Worm (Caenorhabditis elegans): ENCODE data around the gene irld-6.

DNA sequence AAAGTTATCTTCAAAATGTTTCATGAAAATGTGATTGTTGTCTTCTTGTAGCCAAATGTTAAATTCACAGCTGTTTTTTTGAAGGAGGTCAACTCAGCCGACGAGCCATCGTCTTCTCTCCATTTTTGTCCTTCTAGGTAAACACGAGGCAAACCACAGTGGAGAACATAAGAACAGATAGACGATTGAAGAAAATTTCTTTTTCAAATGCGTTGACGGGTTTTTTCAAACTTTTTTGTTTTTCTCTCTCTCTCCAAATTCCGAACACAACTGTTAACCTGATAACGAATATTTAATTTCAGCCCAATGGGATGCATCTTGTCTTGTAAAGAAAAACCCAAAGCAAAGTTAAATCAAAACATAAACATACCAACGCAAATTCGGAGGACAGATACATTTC lies 38.9 kb upstream of the irld-6 start, which contains the start of gene D1054.19:
- TF ChIP-seq ztf-4 (tag; optimal IDR thresholded peaks at IDR 0.05) (no peak), fos-1 (tag; optimal IDR thresholded peaks at IDR 0.05) (no peak), nhr-25 (tag; optimal IDR thresholded peaks at IDR 0.05) (no peak), skn-1 (tag; optimal IDR thresholded peaks at IDR 0.05) (no peak)

Data from whole organism, L2 larva.